Fruit fly (Drosophila melanogaster) whole organism, embryonic: ENCODE data around the gene fliI.

ENCODE experiments used
- B-H2 ChIP-seq: fragments of 200-800 bp; sonication (Bioruptor generic); optimal IDR thresholded peaks from 2 replicates; lab custom pipeline; 2018; ENCODE audit warnings: missing biosample characterization, mild to moderate bottlenecking, missing genetic modification characterization
- CG10565 ChIP-seq: fragments of 200-800 bp; sonication (Bioruptor generic); optimal IDR thresholded peaks from 3 replicates; lab custom pipeline; 2016; ENCODE audit warnings: missing biosample characterization, mild to moderate bottlenecking, missing genetic modification characterization
- CG10654 ChIP-seq: fragments of 200-800 bp; sonication (Bioruptor generic); optimal IDR thresholded peaks from 2 replicates; lab custom pipeline; 2016; ENCODE audit warnings: missing biosample characterization, missing genetic modification characterization
- CG11093 ChIP-seq: fragments of 200-800 bp; sonication (Bioruptor generic); IDR thresholded peaks from 3 replicates; pipeline ENCODE4 v1.3.6; 2022; ENCODE audit warnings: missing biosample characterization, missing genetic modification characterization
- CG11696 ChIP-seq: fragments of 200-800 bp; sonication (Bioruptor generic); IDR thresholded peaks from 2 replicates; pipeline ENCODE4 v1.3.6; 2022; ENCODE audit warnings: missing biosample characterization, missing genetic modification characterization
- CG12104 ChIP-seq: fragments of 200-800 bp; sonication (Bioruptor generic); optimal IDR thresholded peaks from 3 replicates; lab custom pipeline; 2016; ENCODE audit warnings: missing biosample characterization, missing genetic modification characterization
- CG12219 ChIP-seq: fragments of 200-800 bp; sonication (Bioruptor generic); optimal IDR thresholded peaks from 3 replicates; lab custom pipeline; 2018; ENCODE audit warnings: missing biosample characterization, mild to moderate bottlenecking, missing genetic modification characterization
- CG13296 ChIP-seq: fragments of 200-800 bp; sonication (Bioruptor generic); optimal IDR thresholded peaks from 3 replicates; lab custom pipeline; 2018; ENCODE audit warnings: missing biosample characterization, mild to moderate bottlenecking, missing genetic modification characterization
- CG15073 ChIP-seq: fragments of 200-800 bp; sonication (Bioruptor generic); optimal IDR thresholded peaks from 2 replicates; lab custom pipeline; 2016; ENCODE audit warnings: missing biosample characterization, missing genetic modification characterization
- CG16813 ChIP-seq: fragments of 200-800 bp; sonication (Bioruptor generic); IDR thresholded peaks from 3 replicates; pipeline ENCODE4 v1.3.6; 2022; ENCODE audit warnings: missing biosample characterization, missing genetic modification characterization; ENCODE audit not compliant: partially characterized antibody
- CG17612 ChIP-seq: fragments of 200-800 bp; sonication (Bioruptor generic); IDR thresholded peaks from 2 replicates; pipeline ENCODE4 v1.3.6; 2022; ENCODE audit warnings: missing biosample characterization, missing genetic modification characterization
- CG18764 ChIP-seq: fragments of 200-800 bp; sonication (Bioruptor generic); optimal IDR thresholded peaks from 3 replicates; lab custom pipeline; 2016; ENCODE audit warnings: missing biosample characterization, missing genetic modification characterization
- CG31365 ChIP-seq: fragments of 200-800 bp; sonication (Bioruptor generic); optimal IDR thresholded peaks from 2 replicates; lab custom pipeline; 2018; ENCODE audit warnings: missing biosample characterization, mild to moderate bottlenecking, missing genetic modification characterization
- CG33213 ChIP-seq: fragments of 200-800 bp; sonication (Bioruptor generic); optimal IDR thresholded peaks from 3 replicates; lab custom pipeline; 2016; ENCODE audit warnings: missing biosample characterization, missing genetic modification characterization
- CG3407 ChIP-seq: fragments of 200-800 bp; sonication (Bioruptor generic); optimal IDR thresholded peaks from 2 replicates; lab custom pipeline; 2018; ENCODE audit warnings: missing biosample characterization, mild to moderate bottlenecking, missing genetic modification characterization
- CG34376 ChIP-seq: fragments of 200-800 bp; sonication (Bioruptor generic); optimal IDR thresholded peaks from 2 replicates; lab custom pipeline; 2018; ENCODE audit warnings: missing biosample characterization, mild to moderate bottlenecking, missing genetic modification characterization
- CG6854 ChIP-seq: fragments of 200-800 bp; sonication (Bioruptor generic); optimal IDR thresholded peaks from 3 replicates; lab custom pipeline; 2017; ENCODE audit warnings: missing biosample characterization, mild to moderate bottlenecking, missing genetic modification characterization
- CG7357 ChIP-seq: fragments of 200-800 bp; sonication (Bioruptor generic); IDR thresholded peaks from 3 replicates; pipeline ENCODE4 v1.3.6; 2022; ENCODE audit warnings: missing biosample characterization, missing genetic modification characterization
- CG7556 ChIP-seq: fragments of 200-800 bp; sonication (Bioruptor generic); optimal IDR thresholded peaks from 2 replicates; lab custom pipeline; 2017; ENCODE audit warnings: missing biosample characterization, mild to moderate bottlenecking, missing genetic modification characterization
- CG8281 ChIP-seq: fragments of 200-800 bp; sonication (Bioruptor generic); optimal IDR thresholded peaks from 2 replicates; lab custom pipeline; 2018; ENCODE audit warnings: missing biosample characterization, mild to moderate bottlenecking, missing genetic modification characterization, moderate library complexity
- CG9797 ChIP-seq: fragments of 200-800 bp; sonication (Bioruptor generic); optimal IDR thresholded peaks from 3 replicates; lab custom pipeline; 2018; ENCODE audit warnings: missing biosample characterization, mild to moderate bottlenecking, missing genetic modification characterization
- Dek ChIP-seq: fragments of 200-800 bp; sonication (Bioruptor generic); optimal IDR thresholded peaks from 3 replicates; lab custom pipeline; 2019; ENCODE audit warnings: missing biosample characterization, mild to moderate bottlenecking, missing genetic modification characterization, moderate library complexity
- Dll ChIP-seq: fragments of 200-800 bp; sonication (Bioruptor generic); IDR thresholded peaks from 4 replicates; pipeline ENCODE4 v1.3.6; 2022; ENCODE audit warnings: missing biosample characterization, missing genetic modification characterization; ENCODE audit not compliant: partially characterized antibody
- Drgx ChIP-seq: fragments of 200-800 bp; sonication (Bioruptor generic); IDR thresholded peaks from 2 replicates; pipeline ENCODE4 v1.3.6; 2022; ENCODE audit warnings: missing biosample characterization, missing genetic modification characterization
- Fer3 ChIP-seq: fragments of 200-800 bp; sonication (Bioruptor generic); optimal IDR thresholded peaks from 2 replicates; lab custom pipeline; 2018; ENCODE audit warnings: missing biosample characterization, mild to moderate bottlenecking, missing genetic modification characterization, moderate library complexity
- Gug ChIP-seq: fragments of 200-800 bp; sonication (Bioruptor generic); IDR thresholded peaks from 4 replicates; pipeline ENCODE4 v1.3.6; 2022; ENCODE audit warnings: missing biosample characterization, missing genetic modification characterization
- H2.0 ChIP-seq: fragments of 200-800 bp; sonication (Bioruptor generic); IDR thresholded peaks from 2 replicates; pipeline ENCODE4 v1.3.6; 2022; ENCODE audit warnings: missing biosample characterization, missing genetic modification characterization
- Hey ChIP-seq: fragments of 200-800 bp; sonication (Bioruptor generic); optimal IDR thresholded peaks from 3 replicates; lab custom pipeline; 2018; ENCODE audit warnings: missing biosample characterization, mild to moderate bottlenecking, missing genetic modification characterization
- HmgD ChIP-seq: fragments of 200-800 bp; sonication (Bioruptor generic); optimal IDR thresholded peaks from 3 replicates; lab custom pipeline; 2016; ENCODE audit warnings: missing biosample characterization, missing genetic modification characterization
- Lim3 ChIP-seq: fragments of 200-800 bp; sonication (Bioruptor generic); IDR thresholded peaks from 2 replicates; pipeline ENCODE4 v1.3.6; 2022; ENCODE audit warnings: missing biosample characterization, missing genetic modification characterization
- Oaz ChIP-seq: fragments of 200-800 bp; sonication (Bioruptor generic); IDR thresholded peaks from 2 replicates; pipeline ENCODE4 v1.3.6; 2022; ENCODE audit warnings: missing biosample characterization, missing genetic modification characterization
- Sin3A ChIP-seq: fragments of >200 bp; optimal IDR thresholded peaks from 2 replicates; lab custom pipeline; 2018
- Six4 ChIP-seq: fragments of 200-800 bp; sonication (Bioruptor generic); optimal IDR thresholded peaks from 2 replicates; lab custom pipeline; 2016; ENCODE audit warnings: missing biosample characterization, missing genetic modification characterization
- Spps ChIP-seq: fragments of 200-800 bp; sonication (Bioruptor generic); optimal IDR thresholded peaks from 2 replicates; lab custom pipeline; 2018; ENCODE audit warnings: missing biosample characterization, mild to moderate bottlenecking, missing genetic modification characterization
- al ChIP-seq: fragments of 200-800 bp; sonication (Bioruptor generic); IDR thresholded peaks from 2 replicates; pipeline ENCODE4 v1.3.6; 2022; ENCODE audit warnings: missing biosample characterization, missing genetic modification characterization
- bigmax ChIP-seq: fragments of 200-800 bp; sonication (Bioruptor generic); optimal IDR thresholded peaks from 2 replicates; lab custom pipeline; 2018; ENCODE audit warnings: missing biosample characterization, mild to moderate bottlenecking, missing genetic modification characterization
- cato ChIP-seq: fragments of 200-800 bp; sonication (Bioruptor generic); optimal IDR thresholded peaks from 2 replicates; lab custom pipeline; 2016; ENCODE audit warnings: missing biosample characterization, missing genetic modification characterization, borderline replicate concordance
- dan ChIP-seq: fragments of 200-800 bp; sonication (Bioruptor generic); IDR thresholded peaks from 2 replicates; pipeline ENCODE4 v1.3.6; 2022; ENCODE audit warnings: missing biosample characterization, missing genetic modification characterization
- danr ChIP-seq: fragments of 200-800 bp; sonication (Bioruptor generic); IDR thresholded peaks from 2 replicates; pipeline ENCODE4 v1.3.6; 2022; ENCODE audit warnings: missing biosample characterization, missing genetic modification characterization
- dysf ChIP-seq: fragments of 200-800 bp; sonication (Bioruptor generic); IDR thresholded peaks from 3 replicates; pipeline ENCODE4 v1.3.6; 2022; ENCODE audit warnings: missing biosample characterization, missing genetic modification characterization
- fd64A ChIP-seq: fragments of 200-800 bp; sonication (Bioruptor generic); optimal IDR thresholded peaks from 3 replicates; lab custom pipeline; 2018; ENCODE audit warnings: missing biosample characterization, mild to moderate bottlenecking, missing genetic modification characterization
- gem ChIP-seq: fragments of 200-800 bp; sonication (Bioruptor generic); optimal IDR thresholded peaks from 2 replicates; lab custom pipeline; 2019; ENCODE audit warnings: missing biosample characterization, mild to moderate bottlenecking, missing genetic modification characterization, moderate library complexity
- maf-S ChIP-seq: fragments of 200-800 bp; sonication (Bioruptor generic); optimal IDR thresholded peaks from 2 replicates; lab custom pipeline; 2016; ENCODE audit warnings: missing biosample characterization, missing genetic modification characterization
- mam ChIP-seq: fragments of 200-800 bp; sonication (Bioruptor generic); optimal IDR thresholded peaks from 3 replicates; lab custom pipeline; 2016; ENCODE audit warnings: missing biosample characterization, missing genetic modification characterization
- otp ChIP-seq: fragments of 200-800 bp; sonication (Bioruptor generic); IDR thresholded peaks from 3 replicates; pipeline ENCODE4, ENCODE4 v1.3.6; 2022; ENCODE audit warnings: missing biosample characterization, missing genetic modification characterization
- pb ChIP-seq: fragments of 200-800 bp; sonication (Bioruptor generic); optimal IDR thresholded peaks from 3 replicates; lab custom pipeline; 2016; ENCODE audit warnings: missing biosample characterization, missing genetic modification characterization
- run ChIP-seq: fragments of 200-800 bp; sonication (Bioruptor generic); optimal IDR thresholded peaks from 3 replicates; lab custom pipeline; 2018; ENCODE audit warnings: missing biosample characterization, mild to moderate bottlenecking, missing genetic modification characterization
- schlank ChIP-seq: fragments of 200-800 bp; sonication (Bioruptor generic); optimal IDR thresholded peaks from 2 replicates; lab custom pipeline; 2018; ENCODE audit warnings: missing biosample characterization, mild to moderate bottlenecking, missing genetic modification characterization
- ssp ChIP-seq: fragments of 200-800 bp; sonication (Bioruptor generic); IDR thresholded peaks from 2 replicates; pipeline ENCODE4 v1.3.6; 2022; ENCODE audit warnings: missing biosample characterization, missing genetic modification characterization
- toy ChIP-seq: fragments of 200-800 bp; sonication (Bioruptor generic); IDR thresholded peaks from 2 replicates; pipeline ENCODE4 v1.3.6; 2022; ENCODE audit warnings: missing biosample characterization, missing genetic modification characterization
- vnd ChIP-seq: fragments of 200-800 bp; sonication (Bioruptor generic); IDR thresholded peaks from 3 replicates; pipeline ENCODE4 v1.3.6; 2022; ENCODE audit warnings: missing biosample characterization, missing genetic modification characterization; ENCODE audit not compliant: partially characterized antibody

Gene fliI

dm6 chrX:21322289-21322981 lies 17.1 kb upstream of the fliI start (continued):
- TF ChIP-seq CG3407 (GFP tag; lab: Kevin White, UChicago) (no peak), schlank (tag; lab: Kevin White, UChicago) (no peak), CG15073 (GFP tag; lab: Kevin White, UChicago) (no peak), HmgD (GFP tag; lab: Kevin White, UChicago) (no peak), CG11093 (GFP tag; lab: Robert Waterston, UW) (0 out of 3 replicates have a peak, but pooled peaks have one; percentile 41), CG10565 (GFP tag; lab: Kevin White, UChicago) (no peak), Fer3 (tag; lab: Kevin White, UChicago) (peak; percentile 61), CG16813 (no peak), CG7556 (GFP tag; lab: Kevin White, UChicago) (no peak), CG33213 (GFP tag; lab: Kevin White, UChicago) (no peak), gem (tag; lab: Kevin White, UChicago) (peak; percentile 4), CG12219 (no peak), Lim3 (GFP tag; lab: Robert Waterston, UW) (no peak), CG11696 (GFP tag; lab: Robert Waterston, UW) (no peak), toy (no peak), CG31365 (tag; lab: Kevin White, UChicago) (no peak), run (no peak), H2.0 (no peak), CG12104 (GFP tag; lab: Kevin White, UChicago) (peak; percentile 73), CG7357 (0 out of 3 replicates have a peak, but pooled peaks have one; percentile 13), dan (no peak), fd64A (GFP tag; lab: Kevin White, UChicago) (no peak), CG9797 (GFP tag; lab: Kevin White, UChicago) (no peak), Six4 (no peak), bigmax (GFP tag; lab: Kevin White, UChicago) (no peak), Dll (GFP tag; lab: Robert Waterston, UW) (no peak), CG34376 (GFP tag; lab: Kevin White, UChicago) (peak; percentile 32), vnd (GFP tag; lab: Robert Waterston, UW) (no peak), maf-S (GFP tag; lab: Kevin White, UChicago) (no peak), CG8281 (tag; lab: Kevin White, UChicago) (no peak), Oaz (no peak), mam (no peak), al (GFP tag; lab: Robert Waterston, UW) (peak; percentile 7; the same call in 1 of the 2 replicates), CG6854 (no peak), danr (no peak), CG13296 (GFP tag; lab: Kevin White, UChicago) (peak; percentile 82), ssp (GFP tag; lab: Robert Waterston, UW) (no peak), Drgx (GFP tag; lab: Robert Waterston, UW) (no peak), B-H2 (GFP tag; lab: Kevin White, UChicago) (peak; percentile 57), CG17612 (GFP tag; lab: Robert Waterston, UW) (no peak), dysf (GFP tag; lab: Robert Waterston, UW) (peak; percentile 73; the same call in 2 of the 3 replicates), Spps (tag; lab: Kevin White, UChicago) (no peak), CG10654 (GFP tag; lab: Kevin White, UChicago) (no peak), Dek (tag; lab: Kevin White, UChicago) (no peak), Gug (GFP tag; lab: Robert Waterston, UW) (no peak), otp (no peak), Sin3A (lab: Kevin White, UChicago) (no peak), pb (GFP tag; lab: Kevin White, UChicago) (no peak), cato (GFP tag; lab: Kevin White, UChicago) (no peak), CG18764 (no peak), Hey (tag; lab: Kevin White, UChicago) (no peak)
